Worm (Caenorhabditis elegans) whole organism, early embryonic: ENCODE data around the gene del-2.

ENCODE experiments used
- B0310.2 ChIP-seq: sonication (generic microtip); optimal IDR thresholded peaks from 2 replicates; lab custom pipeline; 2016; ENCODE audit warnings: mild to moderate bottlenecking, missing genetic modification characterization, missing compliant biosample characterization
- F13C5.2 ChIP-seq: sonication (generic microtip); optimal IDR thresholded peaks from 2 replicates; lab custom pipeline; 2017; ENCODE audit warnings: mild to moderate bottlenecking, missing genetic modification characterization, inconsistent platforms, missing compliant biosample characterization
- aly-1 ChIP-seq: sonication (generic microtip); optimal IDR thresholded peaks from 2 replicates; lab custom pipeline; 2016; ENCODE audit warnings: missing genetic modification characterization, missing compliant biosample characterization
- ama-1 ChIP-seq: fragments of 150-350 bp; optimal IDR thresholded peaks from 2 replicates; lab custom pipeline; 2014
- ceh-13 ChIP-seq: fragments of 200-800 bp; sonication (Bioruptor generic); optimal IDR thresholded peaks from 2 replicates; lab custom pipeline; 2018; ENCODE audit warnings: mild to moderate bottlenecking, missing genetic modification characterization, missing compliant biosample characterization
- ceh-36 ChIP-seq: sonication (generic microtip); optimal IDR thresholded peaks from 2 replicates; lab custom pipeline; 2016; ENCODE audit warnings: missing genetic modification characterization, inconsistent platforms, missing compliant biosample characterization
- ets-7 ChIP-seq: sonication (generic microtip); optimal IDR thresholded peaks from 2 replicates; lab custom pipeline; 2016; ENCODE audit warnings: missing genotype, missing genetic modification characterization, missing compliant biosample characterization
- flt-1 ChIP-seq: fragments of 200-800 bp; sonication (Bioruptor generic); IDR thresholded peaks from 2 replicates; pipeline ENCODE4 v1.3.6; 2022; ENCODE audit warnings: missing genetic modification characterization, missing compliant biosample characterization
- hmbx-1 ChIP-seq: sonication (generic microtip); optimal IDR thresholded peaks from 2 replicates; lab custom pipeline; 2016; ENCODE audit warnings: mild to moderate bottlenecking, missing genetic modification characterization, missing compliant biosample characterization
- hmg-4 ChIP-seq: fragments of 200-800 bp; sonication (Bioruptor generic); optimal IDR thresholded peaks from 2 replicates; lab custom pipeline; 2018; ENCODE audit warnings: mild to moderate bottlenecking, missing genetic modification characterization, missing compliant biosample characterization
- hnd-1 ChIP-seq: sonication (generic microtip); optimal IDR thresholded peaks from 2 replicates; lab custom pipeline; 2016; ENCODE audit warnings: missing genetic modification characterization, missing compliant biosample characterization
- pes-1 ChIP-seq: fragments of 200-800 bp; sonication (Bioruptor generic); IDR thresholded peaks from 2 replicates; pipeline ENCODE4 v1.3.6; 2022; ENCODE audit warnings: missing genetic modification reagents, missing genetic modification characterization, missing compliant biosample characterization
- scrt-1 ChIP-seq: fragments of 200-800 bp; sonication (Bioruptor generic); IDR thresholded peaks from 2 replicates; pipeline ENCODE4 v1.3.6; 2022; ENCODE audit warnings: missing genetic modification characterization, missing compliant biosample characterization
- sea-1 ChIP-seq: fragments of 200-800 bp; sonication (Bioruptor generic); conservative IDR thresholded peaks from 2 replicates; pipeline ENCODE4 v1.3.6; 2022; ENCODE audit warnings: missing genetic modification characterization, missing compliant biosample characterization
- tbx-11 ChIP-seq: fragments of 200-800 bp; sonication (Bioruptor generic); IDR thresholded peaks from 2 replicates; pipeline ENCODE4 v1.3.6; 2022; ENCODE audit warnings: missing genetic modification characterization, missing compliant biosample characterization
- tbx-37 ChIP-seq: fragments of 200-800 bp; sonication (Bioruptor generic); conservative IDR thresholded peaks from 2 replicates; pipeline ENCODE4 v1.3.6; 2022; ENCODE audit warnings: missing genetic modification reagents, missing genetic modification characterization, missing compliant biosample characterization
- tra-4 ChIP-seq: sonication (generic microtip); optimal IDR thresholded peaks from 2 replicates; lab custom pipeline; 2017; ENCODE audit warnings: missing genetic modification characterization, missing compliant biosample characterization

The del-2 gene

ce11 chrIV:9624977-9625376 is 16.8 kb downstream of the del-2 start, which contains the start of gene W09C2.10:
Gene W09C2.10, minus strand, starts transcription at chrIV:9625077.
- TF ChIP-seq hnd-1 (tag; lab: Kevin White, UChicago) (no peak), sea-1 (no peak), pes-1 (no peak), hmg-4 (no peak)

- no peak for TF ChIP-seq scrt-1 (GFP tag; lab: Robert Waterston, UW)
- TF ChIP-seq pes-1 = no peak
- no peak for TF ChIP-seq sea-1
- no peak for TF ChIP-seq ets-7
Measured at ce11 chrIV:9624275-9624674, 17.6 kb downstream of the del-2 start, which contains the start of gene W09C2.8. Gene W09C2.8, minus strand, starts transcription at chrIV:9624375.

ce11 chrIV:9623269-9623668 is 18.6 kb downstream of the del-2 start, which contains the start of gene W09C2.9:
Gene W09C2.9, minus strand, starts transcription at chrIV:9623369.
- no peak for TF ChIP-seq hnd-1 (tag; lab: Kevin White, UChicago)
- TF ChIP-seq B0310.2 (tag; lab: Kevin White, UChicago) = no peak
- TF ChIP-seq hmbx-1 = no peak
- no peak for TF ChIP-seq F13C5.2 (tag; lab: Kevin White, UChicago)
- no peak for TF ChIP-seq ama-1 (lab: Kevin White, UChicago)

ce11 chrIV:9622272-9622671 is 19.6 kb downstream of the del-2 start, which contains the start of gene W09C2.7:
Gene W09C2.7, minus strand, starts transcription at chrIV:9622372.
- TF ChIP-seq scrt-1 (GFP tag; lab: Robert Waterston, UW) = no peak
- no peak for TF ChIP-seq sea-1
- TF ChIP-seq hmg-4 = no peak
- TF ChIP-seq B0310.2 (tag; lab: Kevin White, UChicago) = no peak
- TF ChIP-seq tbx-37 (GFP tag; lab: Robert Waterston, UW) = no peak
- no peak for TF ChIP-seq ceh-36
- TF ChIP-seq hnd-1 (tag; lab: Kevin White, UChicago) = no peak
- TF ChIP-seq F13C5.2 (tag; lab: Kevin White, UChicago) = no peak
- TF ChIP-seq tra-4 (tag; lab: Kevin White, UChicago) = no peak
- no peak for TF ChIP-seq aly-1 (tag; lab: Kevin White, UChicago)
- TF ChIP-seq ets-7 = no peak
- TF ChIP-seq ama-1 (lab: Kevin White, UChicago) = no peak

- TF ChIP-seq scrt-1 (GFP tag; lab: Robert Waterston, UW) (no peak), hmbx-1 (no peak), ceh-36 (no peak), flt-1 (GFP tag; lab: Robert Waterston, UW) (no peak), tbx-37 (GFP tag; lab: Robert Waterston, UW) (no peak), ama-1 (lab: Kevin White, UChicago) (no peak), hmg-4 (no peak), sea-1 (no peak)
Measured at ce11 chrIV:9618836-9619235, 23.0 kb downstream of the del-2 start.

ce11 chrIV:9618015-9618414 is 23.8 kb downstream of the del-2 start:
- TF ChIP-seq hmg-4 (no peak), F13C5.2 (tag; lab: Kevin White, UChicago) (no peak), hmbx-1 (no peak), ets-7 (no peak), hnd-1 (tag; lab: Kevin White, UChicago) (no peak), tbx-11 (no peak), ceh-13 (GFP tag; lab: Kevin White, UChicago) (no peak), scrt-1 (GFP tag; lab: Robert Waterston, UW) (no peak), B0310.2 (tag; lab: Kevin White, UChicago) (no peak), sea-1 (no peak), tbx-37 (GFP tag; lab: Robert Waterston, UW) (no peak), aly-1 (tag; lab: Kevin White, UChicago) (no peak), ceh-36 (no peak), pes-1 (no peak), ama-1 (lab: Kevin White, UChicago) (no peak), tra-4 (tag; lab: Kevin White, UChicago) (no peak), flt-1 (GFP tag; lab: Robert Waterston, UW) (no peak)

- TF ChIP-seq B0310.2 (tag; lab: Kevin White, UChicago) = no peak
- no peak for TF ChIP-seq ceh-13 (GFP tag; lab: Kevin White, UChicago)
- no peak for TF ChIP-seq ets-7
- TF ChIP-seq hnd-1 (tag; lab: Kevin White, UChicago) = no peak
- no peak for TF ChIP-seq flt-1 (GFP tag; lab: Robert Waterston, UW)
- TF ChIP-seq pes-1 = no peak
- no peak for TF ChIP-seq F13C5.2 (tag; lab: Kevin White, UChicago)
Measured at ce11 chrIV:9617358-9617757, 24.5 kb downstream of the del-2 start.

- TF ChIP-seq flt-1 (GFP tag; lab: Robert Waterston, UW) = no peak
- TF ChIP-seq B0310.2 (tag; lab: Kevin White, UChicago) = no peak
- TF ChIP-seq tra-4 (tag; lab: Kevin White, UChicago) = no peak
- TF ChIP-seq tbx-11 = no peak
- no peak for TF ChIP-seq tbx-37 (GFP tag; lab: Robert Waterston, UW)
- TF ChIP-seq aly-1 (tag; lab: Kevin White, UChicago) = no peak
- TF ChIP-seq sea-1 = no peak
Measured at ce11 chrIV:9615511-9615910, 26.3 kb downstream of the del-2 start.

- TF ChIP-seq B0310.2 (tag; lab: Kevin White, UChicago) = no peak
- TF ChIP-seq flt-1 (GFP tag; lab: Robert Waterston, UW) = no peak
- TF ChIP-seq F13C5.2 (tag; lab: Kevin White, UChicago) = no peak
- TF ChIP-seq hmg-4 = no peak
- no peak for TF ChIP-seq aly-1 (tag; lab: Kevin White, UChicago)
- no peak for TF ChIP-seq ets-7
- no peak for TF ChIP-seq pes-1
- TF ChIP-seq sea-1 = no peak
- TF ChIP-seq tra-4 (tag; lab: Kevin White, UChicago) = no peak
- no peak for TF ChIP-seq ceh-13 (GFP tag; lab: Kevin White, UChicago)
- no peak for TF ChIP-seq tbx-37 (GFP tag; lab: Robert Waterston, UW)
- no peak for TF ChIP-seq scrt-1 (GFP tag; lab: Robert Waterston, UW)
- TF ChIP-seq ama-1 (lab: Kevin White, UChicago) = no peak
- TF ChIP-seq hnd-1 (tag; lab: Kevin White, UChicago) = no peak
Measured at ce11 chrIV:9614695-9615094, 27.1 kb downstream of the del-2 start, which contains the start of gene elt-1. Gene elt-1, plus strand, starts transcription at chrIV:9614995.
